Fruit fly (Drosophila melanogaster) whole organism, embryonic: ENCODE measurements around the gene nmdyn-D6.

Source experiments
- Ada2b ChIP-seq: fragments of 200-800 bp; sonication (Bioruptor generic); IDR thresholded peaks from 2 replicates; pipeline ENCODE4 v1.3.6; 2022; ENCODE audit warnings: missing biosample characterization, missing genetic modification characterization
- Antp ChIP-seq: fragments of 200-800 bp; sonication (Bioruptor generic); optimal IDR thresholded peaks from 3 replicates; lab custom pipeline; 2016; ENCODE audit warnings: missing biosample characterization, missing genetic modification characterization
- Atf-2 ChIP-seq: fragments of 200-800 bp; sonication (Bioruptor generic); optimal IDR thresholded peaks from 2 replicates; lab custom pipeline; 2016; ENCODE audit warnings: missing biosample characterization, missing genetic modification characterization
- B-H1 ChIP-seq: fragments of 200-800 bp; sonication (Bioruptor generic); IDR thresholded peaks from 3 replicates; pipeline ENCODE4 v1.3.6; 2022; ENCODE audit warnings: missing biosample characterization, missing genetic modification characterization
- C15 ChIP-seq: fragments of 200-800 bp; sonication (Bioruptor generic); IDR thresholded peaks from 3 replicates; pipeline ENCODE4 v1.3.6; 2022; ENCODE audit warnings: missing biosample characterization, missing genetic modification characterization
- CG11398 ChIP-seq: fragments of 200-800 bp; sonication (Bioruptor generic); optimal IDR thresholded peaks from 2 replicates; lab custom pipeline; 2016; ENCODE audit warnings: missing biosample characterization, missing genetic modification characterization
- CG11723 ChIP-seq: fragments of 200-800 bp; sonication (Bioruptor generic); optimal IDR thresholded peaks from 2 replicates; lab custom pipeline; 2017; ENCODE audit warnings: missing biosample characterization, mild to moderate bottlenecking, missing genetic modification characterization
- CG1233 ChIP-seq: fragments of 200-800 bp; sonication (Bioruptor generic); optimal IDR thresholded peaks from 4 replicates; lab custom pipeline; 2018; ENCODE audit warnings: missing biosample characterization, mild to moderate bottlenecking, missing genetic modification characterization
- CG14441 ChIP-seq: fragments of 200-800 bp; sonication (Bioruptor generic); IDR thresholded peaks from 2 replicates; pipeline ENCODE4 v1.3.6; 2022; ENCODE audit warnings: missing biosample characterization, missing genetic modification characterization
- CG14667 ChIP-seq: fragments of 200-800 bp; sonication (Bioruptor generic); IDR thresholded peaks from 2 replicates; pipeline ENCODE4 v1.3.6; 2022; ENCODE audit warnings: missing biosample characterization, missing genetic modification characterization
- CG2116 ChIP-seq: fragments of 200-800 bp; sonication (Bioruptor generic); optimal IDR thresholded peaks from 3 replicates; lab custom pipeline; 2018; ENCODE audit warnings: missing biosample characterization, mild to moderate bottlenecking, missing genetic modification characterization
- CG6254 ChIP-seq: fragments of 200-800 bp; sonication (Bioruptor generic); optimal IDR thresholded peaks from 3 replicates; lab custom pipeline; 2017; ENCODE audit warnings: mild to moderate bottlenecking, missing biosample characterization, missing genetic modification reagents, missing genetic modification characterization
- CG6813 ChIP-seq: fragments of 200-800 bp; sonication (Bioruptor generic); optimal IDR thresholded peaks from 2 replicates; lab custom pipeline; 2017; ENCODE audit warnings: missing biosample characterization, missing genetic modification characterization, mild to moderate bottlenecking, moderate library complexity, missing genetic modification reagents
- CG8089 ChIP-seq: fragments of 200-800 bp; sonication (Bioruptor generic); optimal IDR thresholded peaks from 3 replicates; lab custom pipeline; 2016; ENCODE audit warnings: missing biosample characterization, missing genetic modification characterization
- CG8359 ChIP-seq: fragments of 200-800 bp; sonication (Bioruptor generic); optimal IDR thresholded peaks from 2 replicates; lab custom pipeline; 2017; ENCODE audit warnings: missing biosample characterization, mild to moderate bottlenecking, missing genetic modification characterization, borderline replicate concordance
- CG8388 ChIP-seq: fragments of 200-800 bp; sonication (Bioruptor generic); optimal IDR thresholded peaks from 2 replicates; lab custom pipeline; 2019; ENCODE audit warnings: missing biosample characterization, mild to moderate bottlenecking, missing genetic modification characterization, moderate library complexity
- CG8478 ChIP-seq: fragments of >200 bp; optimal IDR thresholded peaks from 2 replicates; lab custom pipeline; 2018
- CG9437 ChIP-seq: fragments of 200-800 bp; sonication (Bioruptor generic); optimal IDR thresholded peaks from 2 replicates; lab custom pipeline; 2018; ENCODE audit warnings: missing biosample characterization, mild to moderate bottlenecking, missing genetic modification characterization
- CG9817 ChIP-seq: fragments of 200-800 bp; sonication (Bioruptor generic); optimal IDR thresholded peaks from 2 replicates; lab custom pipeline; 2018; ENCODE audit warnings: missing biosample characterization, mild to moderate bottlenecking, missing genetic modification characterization, moderate library complexity
- CkIIα-i1 ChIP-seq: fragments of 200-800 bp; sonication (Bioruptor generic); IDR thresholded peaks from 2 replicates; pipeline ENCODE4 v1.3.6; 2022; ENCODE audit warnings: missing biosample characterization, missing genetic modification characterization
- D19A ChIP-seq: fragments of 200-800 bp; optimal IDR thresholded peaks from 3 replicates; lab custom pipeline; 2019; ENCODE audit warnings: missing biosample characterization, mild to moderate bottlenecking, missing genetic modification characterization, moderate library complexity
- Dad ChIP-seq: fragments of 200-800 bp; sonication (Bioruptor generic); optimal IDR thresholded peaks from 3 replicates; lab custom pipeline; 2016; ENCODE audit warnings: missing biosample characterization, missing genetic modification characterization
- Dfd ChIP-seq, 2 experiments: fragments of >200 bp; optimal IDR thresholded peaks; 2 replicates each; lab custom pipeline; 2017; ENCODE audit warnings: missing biosample characterization in 2 of 2, missing genetic modification characterization in 2 of 2
- Doc2 ChIP-seq: fragments of 200-800 bp; sonication (Bioruptor generic); IDR thresholded peaks from 2 replicates; pipeline ENCODE4 v1.3.6; 2022; ENCODE audit warnings: missing biosample characterization, missing genetic modification characterization
- Dref ChIP-seq: fragments of 200-800 bp; sonication (Bioruptor generic); IDR thresholded peaks from 2 replicates; pipeline ENCODE4 v1.3.6; 2022; ENCODE audit warnings: missing biosample characterization, missing genetic modification characterization
- HHEX ChIP-seq: fragments of 200-800 bp; sonication (Bioruptor generic); optimal IDR thresholded peaks from 3 replicates; lab custom pipeline; 2017; ENCODE audit warnings: missing biosample characterization, mild to moderate bottlenecking, missing genetic modification characterization, missing genetic modification reagents
- Hmx ChIP-seq: fragments of 200-800 bp; sonication (Bioruptor generic); optimal IDR thresholded peaks from 2 replicates; lab custom pipeline; 2016; ENCODE audit warnings: missing biosample characterization, missing genetic modification characterization
- Max ChIP-seq: fragments of 200-800 bp; sonication (Bioruptor generic); optimal IDR thresholded peaks from 2 replicates; lab custom pipeline; 2016; ENCODE audit warnings: missing biosample characterization, mild to moderate bottlenecking, missing genetic modification characterization
- NC2β ChIP-seq: fragments of 200-800 bp; sonication (Bioruptor generic); optimal IDR thresholded peaks from 2 replicates; lab custom pipeline; 2016; ENCODE audit warnings: missing biosample characterization, missing genetic modification characterization
- Nf-YB ChIP-seq: fragments of 200-800 bp; sonication (Bioruptor generic); optimal IDR thresholded peaks from 3 replicates; lab custom pipeline; 2019; ENCODE audit warnings: missing biosample characterization, mild to moderate bottlenecking, missing genetic modification characterization, moderate library complexity
- Xrp1 ChIP-seq: fragments of 200-800 bp; sonication (Bioruptor generic); IDR thresholded peaks from 2 replicates; pipeline ENCODE4 v1.3.6; 2022; ENCODE audit warnings: missing biosample characterization, missing genetic modification characterization
- YL-1 ChIP-seq: fragments of 200-800 bp; sonication (Bioruptor generic); optimal IDR thresholded peaks from 3 replicates; lab custom pipeline; 2017; ENCODE audit warnings: missing biosample characterization, mild to moderate bottlenecking, missing genetic modification characterization
- ab ChIP-seq: fragments of 200-800 bp; sonication (Bioruptor generic); optimal IDR thresholded peaks from 2 replicates; lab custom pipeline; 2016; ENCODE audit warnings: missing biosample characterization, missing genetic modification characterization
- ac ChIP-seq: fragments of 200-800 bp; sonication (Bioruptor generic); optimal IDR thresholded peaks from 3 replicates; lab custom pipeline; 2017; ENCODE audit warnings: missing biosample characterization, mild to moderate bottlenecking, missing genetic modification characterization
- dan ChIP-seq: fragments of 200-800 bp; sonication (Bioruptor generic); IDR thresholded peaks from 2 replicates; pipeline ENCODE4 v1.3.6; 2022; ENCODE audit warnings: missing biosample characterization, missing genetic modification characterization
- ems ChIP-seq: fragments of 200-800 bp; sonication (Bioruptor generic); optimal IDR thresholded peaks from 3 replicates; lab custom pipeline; 2016; ENCODE audit warnings: missing biosample characterization, missing genetic modification characterization
- fru ChIP-seq: fragments of >200 bp; optimal IDR thresholded peaks from 2 replicates; lab custom pipeline; 2017
- fu2 ChIP-seq: fragments of 200-800 bp; sonication (Bioruptor generic); optimal IDR thresholded peaks from 2 replicates; lab custom pipeline; 2016; ENCODE audit warnings: missing biosample characterization, missing genetic modification characterization
- her ChIP-seq: fragments of 200-800 bp; sonication (Bioruptor generic); optimal IDR thresholded peaks from 2 replicates; lab custom pipeline; 2016; ENCODE audit warnings: missing biosample characterization, missing genetic modification characterization
- inv ChIP-seq: fragments of 200-800 bp; sonication (Bioruptor generic); IDR thresholded peaks from 2 replicates; pipeline ENCODE4 v1.3.6; 2022; ENCODE audit warnings: missing biosample characterization, missing genetic modification characterization; ENCODE audit not compliant: partially characterized antibody
- kah ChIP-seq: fragments of 200-800 bp; sonication (Bioruptor generic); optimal IDR thresholded peaks from 2 replicates; lab custom pipeline; 2018; ENCODE audit warnings: missing biosample characterization, mild to moderate bottlenecking, missing genetic modification characterization
- nerfin-1 ChIP-seq: fragments of 200-800 bp; sonication (Bioruptor generic); optimal IDR thresholded peaks from 3 replicates; lab custom pipeline; 2019; ENCODE audit warnings: missing biosample characterization, mild to moderate bottlenecking, missing genetic modification characterization, moderate library complexity
- pfk ChIP-seq: fragments of 200-800 bp; sonication (Bioruptor generic); optimal IDR thresholded peaks from 2 replicates; lab custom pipeline; 2018; ENCODE audit warnings: missing biosample characterization, mild to moderate bottlenecking, missing genetic modification characterization, moderate library complexity
- pho ChIP-seq: fragments of 200-800 bp; sonication (Bioruptor generic); optimal IDR thresholded peaks from 2 replicates; lab custom pipeline; 2016; ENCODE audit warnings: missing biosample characterization, missing genetic modification characterization
- phol ChIP-seq: fragments of 200-800 bp; sonication (Bioruptor generic); optimal IDR thresholded peaks from 3 replicates; lab custom pipeline; 2018; ENCODE audit warnings: missing biosample characterization, mild to moderate bottlenecking, missing genetic modification characterization, moderate library complexity
- pzg ChIP-seq: fragments of 200-800 bp; sonication (Bioruptor generic); optimal IDR thresholded peaks from 3 replicates; lab custom pipeline; 2018; ENCODE audit warnings: missing biosample characterization, mild to moderate bottlenecking, missing genetic modification characterization, moderate library complexity
- repo ChIP-seq: fragments of 200-800 bp; sonication (Bioruptor generic); optimal IDR thresholded peaks from 2 replicates; lab custom pipeline; 2016; ENCODE audit warnings: missing biosample characterization, missing genetic modification characterization
- sd ChIP-seq: fragments of 200-800 bp; sonication (Bioruptor generic); optimal IDR thresholded peaks from 3 replicates; lab custom pipeline; 2018; ENCODE audit warnings: missing biosample characterization, mild to moderate bottlenecking, missing genetic modification characterization, moderate library complexity
- sisA ChIP-seq: fragments of 200-800 bp; sonication (Bioruptor generic); IDR thresholded peaks from 2 replicates; pipeline ENCODE4 v1.3.6; 2022; ENCODE audit warnings: missing biosample characterization, missing genetic modification characterization
- slou ChIP-seq: fragments of 200-800 bp; sonication (Bioruptor generic); optimal IDR thresholded peaks from 3 replicates; lab custom pipeline; 2016; ENCODE audit warnings: missing biosample characterization, missing genetic modification characterization
- usp ChIP-seq: fragments of >200 bp; optimal IDR thresholded peaks from 2 replicates; lab custom pipeline; 2017; ENCODE audit warnings: missing biosample characterization, missing genetic modification characterization

The nmdyn-D6 gene

dm6 chrX:14627080-14627796 lies 43.8 kb downstream of the nmdyn-D6 start (continued):
- no peak for TF ChIP-seq Dref (GFP tag; lab: Robert Waterston, UW)
- peak; percentile 51 for TF ChIP-seq CG2116
- no peak for TF ChIP-seq pzg (GFP tag; lab: Kevin White, UChicago)
- peak; percentile 77 for TF ChIP-seq CG6254
- no peak for TF ChIP-seq CG8478 (lab: Kevin White, UChicago)
- TF ChIP-seq Atf-2, result peak; percentile 62
- no peak for TF ChIP-seq inv
- peak; percentile 63 for TF ChIP-seq Dad (GFP tag; lab: Kevin White, UChicago)
- peak; percentile 18 for TF ChIP-seq YL-1 (GFP tag; lab: Kevin White, UChicago)
- TF ChIP-seq sd, result peak; percentile 28
- peak; percentile 58 for TF ChIP-seq CG9437 (GFP tag; lab: Kevin White, UChicago)
- TF ChIP-seq slou (GFP tag; lab: Kevin White, UChicago), result no peak
- peak; percentile 74 for TF ChIP-seq CG1233 (GFP tag; lab: Kevin White, UChicago)
- no peak; the same call in 1 of the 2 replicates for TF ChIP-seq dan
- no peak for TF ChIP-seq CG11398 (GFP tag; lab: Kevin White, UChicago)
- TF ChIP-seq CG14441 (GFP tag; lab: Robert Waterston, UW), result peak; percentile 46; the same call in 1 of the 2 replicates
- TF ChIP-seq Ada2b (GFP tag; lab: Robert Waterston, UW), result peak; percentile 75
- TF ChIP-seq Xrp1 (GFP tag; lab: Robert Waterston, UW), result peak; percentile 93
- peak; percentile 31 for TF ChIP-seq repo (GFP tag; lab: Kevin White, UChicago)
- peak; percentile 32 for TF ChIP-seq CG11723 (GFP tag; lab: Kevin White, UChicago)
- peak; percentile 29 for TF ChIP-seq CG8089
- TF ChIP-seq phol (tag; lab: Kevin White, UChicago), result peak; percentile 92
- TF ChIP-seq pho (GFP tag; lab: Kevin White, UChicago), result no peak
- no peak for TF ChIP-seq pfk (GFP tag; lab: Kevin White, UChicago)
- TF ChIP-seq Doc2, result no peak
- peak; percentile 60 for TF ChIP-seq NC2β (GFP tag; lab: Kevin White, UChicago)
- TF ChIP-seq nerfin-1 (tag; lab: Kevin White, UChicago), result peak; percentile 83
- TF ChIP-seq ab (GFP tag; lab: Kevin White, UChicago), result peak; percentile 13
- peak; percentile 47; the same call in 2 of the 3 replicates for TF ChIP-seq B-H1 (GFP tag; lab: Robert Waterston, UW)
- TF ChIP-seq ems, result peak; percentile 63
- peak; percentile 71 for TF ChIP-seq CG8359
- TF ChIP-seq C15 (GFP tag; lab: Robert Waterston, UW), result 0 out of 3 replicates have a peak, but pooled peaks have one; percentile 23
- peak; percentile 82 for TF ChIP-seq sisA
- no peak for TF ChIP-seq CkIIα-i1 (GFP tag; lab: Robert Waterston, UW)
- peak; percentile 76 for TF ChIP-seq ac (GFP tag; lab: Kevin White, UChicago)
- peak; percentile 48 for TF ChIP-seq kah (GFP tag; lab: Kevin White, UChicago)
- TF ChIP-seq HHEX (GFP tag; lab: Kevin White, UChicago), result peak; percentile 36
- peak; percentile 90 for TF ChIP-seq CG8388
- TF ChIP-seq D19A (tag; lab: Kevin White, UChicago), result peak; percentile 87
- TF ChIP-seq CG14667, result peak; percentile 65
- TF ChIP-seq usp (GFP tag; lab: Kevin White, UChicago), result no peak
- peak; percentile 70 for TF ChIP-seq Nf-YB (GFP tag; lab: Kevin White, UChicago)
- TF ChIP-seq fu2 (GFP tag; lab: Kevin White, UChicago), result peak; percentile 2
- peak; percentile 65 for TF ChIP-seq CG6813 (GFP tag; lab: Kevin White, UChicago)
- TF ChIP-seq Max (GFP tag; lab: Kevin White, UChicago), result peak; percentile 79
- TF ChIP-seq fru, result no peak
- no peak for TF ChIP-seq Hmx (GFP tag; lab: Kevin White, UChicago)
- peak; percentile 47 for TF ChIP-seq Antp (GFP tag; lab: Kevin White, UChicago)
- TF ChIP-seq her (GFP tag; lab: Kevin White, UChicago), result peak; percentile 3
- TF ChIP-seq CG9817, result peak; percentile 49
- no peak for TF ChIP-seq Dfd (GFP tag; optimal IDR thresholded peaks at IDR 0.05; lab: Kevin White, UChicago)
